Fruit fly (Drosophila melanogaster) whole organism, embryonic: Measurements from ENCODE around the gene Nup107.

Source experiments
- B-H2 ChIP-seq: fragments of 200-800 bp; sonication (Bioruptor generic); optimal IDR thresholded peaks from 2 replicates; lab custom pipeline; 2018; ENCODE audit warnings: missing biosample characterization, mild to moderate bottlenecking, missing genetic modification characterization
- CG3407 ChIP-seq: fragments of 200-800 bp; sonication (Bioruptor generic); optimal IDR thresholded peaks from 2 replicates; lab custom pipeline; 2018; ENCODE audit warnings: missing biosample characterization, mild to moderate bottlenecking, missing genetic modification characterization
- CG7987 ChIP-seq: fragments of 200-800 bp; sonication (Bioruptor generic); optimal IDR thresholded peaks from 2 replicates; lab custom pipeline; 2018; ENCODE audit warnings: missing biosample characterization, mild to moderate bottlenecking, missing genetic modification characterization, moderate library complexity
- MTF-1 ChIP-seq: fragments of 200-800 bp; sonication (Bioruptor generic); optimal IDR thresholded peaks from 2 replicates; lab custom pipeline; 2018; ENCODE audit warnings: missing biosample characterization, mild to moderate bottlenecking, missing genetic modification characterization, borderline replicate concordance
- cato ChIP-seq: fragments of 200-800 bp; sonication (Bioruptor generic); optimal IDR thresholded peaks from 2 replicates; lab custom pipeline; 2016; ENCODE audit warnings: missing biosample characterization, missing genetic modification characterization, borderline replicate concordance
- zen ChIP-seq: fragments of 200-800 bp; sonication (Bioruptor generic); optimal IDR thresholded peaks from 3 replicates; lab custom pipeline; 2018; ENCODE audit warnings: missing biosample characterization, mild to moderate bottlenecking, missing genetic modification characterization, moderate library complexity

- no peak for TF ChIP-seq cato (GFP tag; lab: Kevin White, UChicago)
- no peak for TF ChIP-seq zen (tag; lab: Kevin White, UChicago)
- TF ChIP-seq CG7987 (GFP tag; lab: Kevin White, UChicago): no peak
- no peak for TF ChIP-seq CG3407 (GFP tag; lab: Kevin White, UChicago)
- no peak for TF ChIP-seq B-H2
- no peak for TF ChIP-seq MTF-1 (GFP tag; lab: Kevin White, UChicago)
Measured at dm6 chr2L:10774041-10774440, 38.2 kb upstream of the Nup107 start.
